Worm (Caenorhabditis elegans) whole organism, early embryonic: Measurements from ENCODE around the gene F14E5.2.

Source experiments
- scrt-1 ChIP-seq: fragments of 200-800 bp; sonication (Bioruptor generic); IDR thresholded peaks from 2 replicates; pipeline ENCODE4 v1.3.6; 2022; ENCODE audit warnings: missing genetic modification characterization, missing compliant biosample characterization
- tbx-11 ChIP-seq: fragments of 200-800 bp; sonication (Bioruptor generic); IDR thresholded peaks from 2 replicates; pipeline ENCODE4 v1.3.6; 2022; ENCODE audit warnings: missing genetic modification characterization, missing compliant biosample characterization

DNA sequence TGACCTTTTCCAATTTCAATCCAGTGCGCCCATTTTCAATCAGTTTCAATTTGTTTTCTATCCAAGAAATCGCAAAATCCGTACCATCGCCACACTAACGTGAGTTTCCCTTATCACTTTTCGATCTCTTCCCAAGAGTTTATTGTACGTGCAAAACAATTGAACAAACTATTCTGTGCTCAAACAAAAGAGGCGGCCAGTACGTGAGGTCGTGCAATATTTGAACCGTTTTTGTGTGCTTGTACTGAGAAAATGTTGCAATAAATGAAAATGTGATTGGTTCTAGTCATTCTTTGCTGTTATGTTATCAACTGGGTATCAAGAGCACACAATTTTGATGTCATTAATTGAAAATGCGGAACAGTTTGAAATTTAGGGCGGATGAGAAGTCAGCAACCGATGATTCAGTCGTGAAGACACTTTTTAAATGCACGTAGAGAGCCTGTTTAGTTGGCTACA, 21.0 kb upstream of the F14E5.2 start, which contains the start of gene F22B5.4:
- TF ChIP-seq tbx-11 (GFP tag; lab: Robert Waterston, UW) (no peak), scrt-1 (no peak)
